Fruit fly (Drosophila melanogaster) whole organism, embryonic: Measurements from ENCODE around the gene Gdh.

ENCODE experiments used
- Ada2b ChIP-seq: fragments of 200-800 bp; sonication (Bioruptor generic); IDR thresholded peaks from 2 replicates; pipeline ENCODE4 v1.3.6; 2022; ENCODE audit warnings: missing biosample characterization, missing genetic modification characterization
- Atf-2 ChIP-seq: fragments of 200-800 bp; sonication (Bioruptor generic); optimal IDR thresholded peaks from 2 replicates; lab custom pipeline; 2016; ENCODE audit warnings: missing biosample characterization, missing genetic modification characterization
- BEAF-32 ChIP-seq: fragments of 200-800 bp; sonication (Bioruptor generic); optimal IDR thresholded peaks from 3 replicates; lab custom pipeline; 2017; ENCODE audit warnings: missing biosample characterization, missing genetic modification characterization, mild to moderate bottlenecking, moderate library complexity, missing genetic modification reagents
- Bdp1 ChIP-seq: fragments of 200-800 bp; sonication (Bioruptor generic); optimal IDR thresholded peaks from 3 replicates; lab custom pipeline; 2016; ENCODE audit warnings: missing biosample characterization, missing genetic modification characterization
- CG10431 ChIP-seq: fragments of 200-800 bp; sonication (Bioruptor generic); optimal IDR thresholded peaks from 3 replicates; lab custom pipeline; 2018; ENCODE audit warnings: missing biosample characterization, mild to moderate bottlenecking, missing genetic modification characterization
- CG11504 ChIP-seq: fragments of 200-800 bp; sonication (Bioruptor generic); optimal IDR thresholded peaks from 3 replicates; lab custom pipeline; 2019; ENCODE audit warnings: missing biosample characterization, mild to moderate bottlenecking, missing genetic modification characterization, moderate library complexity
- CG11723 ChIP-seq: fragments of 200-800 bp; sonication (Bioruptor generic); optimal IDR thresholded peaks from 2 replicates; lab custom pipeline; 2017; ENCODE audit warnings: missing biosample characterization, mild to moderate bottlenecking, missing genetic modification characterization
- CG14667 ChIP-seq: fragments of 200-800 bp; sonication (Bioruptor generic); IDR thresholded peaks from 2 replicates; pipeline ENCODE4 v1.3.6; 2022; ENCODE audit warnings: missing biosample characterization, missing genetic modification characterization
- CG15514 ChIP-seq: fragments of 200-800 bp; sonication (Bioruptor generic); optimal IDR thresholded peaks from 3 replicates; lab custom pipeline; 2017; ENCODE audit warnings: missing biosample characterization, missing genetic modification characterization, mild to moderate bottlenecking, moderate library complexity, missing genetic modification reagents
- CG1603 ChIP-seq: fragments of 200-800 bp; sonication (Bioruptor generic); optimal IDR thresholded peaks from 2 replicates; lab custom pipeline; 2019; ENCODE audit warnings: missing biosample characterization, mild to moderate bottlenecking, missing genetic modification characterization, moderate library complexity
- CG17186 ChIP-seq: fragments of 200-800 bp; sonication (Bioruptor generic); optimal IDR thresholded peaks from 3 replicates; lab custom pipeline; 2017; ENCODE audit warnings: missing biosample characterization, missing genetic modification reagents, missing genetic modification characterization
- CG17328 ChIP-seq: fragments of 200-800 bp; sonication (Bioruptor generic); IDR thresholded peaks from 2 replicates; pipeline ENCODE4 v1.3.6; 2022; ENCODE audit warnings: missing biosample characterization, missing genetic modification characterization
- CG17361 ChIP-seq: fragments of 200-800 bp; sonication (Bioruptor generic); IDR thresholded peaks from 3 replicates; pipeline ENCODE4 v1.3.6; 2022; ENCODE audit warnings: missing biosample characterization, missing genetic modification characterization
- CG17612 ChIP-seq: fragments of 200-800 bp; sonication (Bioruptor generic); IDR thresholded peaks from 2 replicates; pipeline ENCODE4 v1.3.6; 2022; ENCODE audit warnings: missing biosample characterization, missing genetic modification characterization
- CG1792 ChIP-seq: fragments of 200-800 bp; sonication (Bioruptor generic); optimal IDR thresholded peaks from 2 replicates; lab custom pipeline; 2016; ENCODE audit warnings: missing biosample characterization, missing genetic modification characterization
- CG2199 ChIP-seq: fragments of 200-800 bp; sonication (Bioruptor generic); IDR thresholded peaks from 3 replicates; pipeline ENCODE4 v1.3.6; 2022; ENCODE audit warnings: missing biosample characterization, missing genetic modification characterization
- CG2889 ChIP-seq: fragments of 200-800 bp; sonication (Bioruptor generic); IDR thresholded peaks from 3 replicates; pipeline ENCODE4 v1.3.6; 2022; ENCODE audit warnings: missing biosample characterization, missing genetic modification characterization
- CG32767 ChIP-seq: fragments of 200-800 bp; sonication (Bioruptor generic); IDR thresholded peaks from 2 replicates; pipeline ENCODE4 v1.3.6; 2022; ENCODE audit warnings: missing biosample characterization, missing genetic modification characterization
- CG33213 ChIP-seq: fragments of 200-800 bp; sonication (Bioruptor generic); optimal IDR thresholded peaks from 3 replicates; lab custom pipeline; 2016; ENCODE audit warnings: missing biosample characterization, missing genetic modification characterization
- CG3838 ChIP-seq: fragments of 200-800 bp; sonication (Bioruptor generic); optimal IDR thresholded peaks from 3 replicates; lab custom pipeline; 2016; ENCODE audit warnings: missing biosample characterization, missing genetic modification characterization
- CG5180 ChIP-seq: fragments of 200-800 bp; sonication (Bioruptor generic); optimal IDR thresholded peaks from 3 replicates; lab custom pipeline; 2017; ENCODE audit warnings: missing biosample characterization, missing genetic modification characterization, mild to moderate bottlenecking, moderate library complexity, missing genetic modification reagents
- CG6272 ChIP-seq: fragments of 200-800 bp; sonication (Bioruptor generic); IDR thresholded peaks from 2 replicates; pipeline ENCODE4 v1.3.6; 2022; ENCODE audit warnings: missing biosample characterization, missing genetic modification characterization
- CG6683 ChIP-seq: fragments of 200-800 bp; sonication (Bioruptor generic); optimal IDR thresholded peaks from 2 replicates; lab custom pipeline; 2017; ENCODE audit warnings: missing biosample characterization, mild to moderate bottlenecking, missing genetic modification characterization, missing genetic modification reagents
- CG8359 ChIP-seq: fragments of 200-800 bp; sonication (Bioruptor generic); optimal IDR thresholded peaks from 2 replicates; lab custom pipeline; 2017; ENCODE audit warnings: missing biosample characterization, mild to moderate bottlenecking, missing genetic modification characterization, borderline replicate concordance
- CkIIα-i1 ChIP-seq: fragments of 200-800 bp; sonication (Bioruptor generic); IDR thresholded peaks from 2 replicates; pipeline ENCODE4 v1.3.6; 2022; ENCODE audit warnings: missing biosample characterization, missing genetic modification characterization
- CoRest ChIP-seq: fragments of 200-800 bp; sonication (Bioruptor generic); optimal IDR thresholded peaks from 3 replicates; lab custom pipeline; 2018; ENCODE audit warnings: missing biosample characterization, mild to moderate bottlenecking, missing genetic modification characterization, moderate library complexity
- Dek ChIP-seq: fragments of 200-800 bp; sonication (Bioruptor generic); optimal IDR thresholded peaks from 3 replicates; lab custom pipeline; 2019; ENCODE audit warnings: missing biosample characterization, mild to moderate bottlenecking, missing genetic modification characterization, moderate library complexity
- Dfd ChIP-seq, 2 experiments: fragments of >200 bp; optimal IDR thresholded peaks; 2 replicates each; lab custom pipeline; 2017; ENCODE audit warnings: missing biosample characterization in 2 of 2, missing genetic modification characterization in 2 of 2
- Dip2 ChIP-seq: fragments of 200-800 bp; sonication (Bioruptor generic); IDR thresholded peaks from 2 replicates; pipeline ENCODE4 v1.3.6; 2022; ENCODE audit warnings: missing biosample characterization, missing genetic modification characterization
- Dll ChIP-seq: fragments of 200-800 bp; sonication (Bioruptor generic); IDR thresholded peaks from 4 replicates; pipeline ENCODE4 v1.3.6; 2022; ENCODE audit warnings: missing biosample characterization, missing genetic modification characterization; ENCODE audit not compliant: partially characterized antibody
- Gug ChIP-seq: fragments of 200-800 bp; sonication (Bioruptor generic); IDR thresholded peaks from 4 replicates; pipeline ENCODE4 v1.3.6; 2022; ENCODE audit warnings: missing biosample characterization, missing genetic modification characterization
- H15 ChIP-seq: fragments of 200-800 bp; sonication (Bioruptor generic); IDR thresholded peaks from 3 replicates; pipeline ENCODE4 v1.3.6; 2022; ENCODE audit warnings: missing biosample characterization, missing genetic modification characterization
- HLH3B ChIP-seq: fragments of 200-800 bp; sonication (Bioruptor generic); IDR thresholded peaks from 2 replicates; pipeline ENCODE4 v1.3.6; 2022; ENCODE audit warnings: missing biosample characterization, missing genetic modification characterization
- Hr39 ChIP-seq: fragments of >200 bp; optimal IDR thresholded peaks from 2 replicates; lab custom pipeline; 2017
- MESR4 ChIP-seq: fragments of 200-800 bp; sonication (Bioruptor generic); optimal IDR thresholded peaks from 2 replicates; lab custom pipeline; 2018; ENCODE audit warnings: missing biosample characterization, mild to moderate bottlenecking, missing genetic modification characterization, moderate library complexity
- Side ChIP-seq: fragments of 200-800 bp; sonication (Bioruptor generic); optimal IDR thresholded peaks from 2 replicates; lab custom pipeline; 2016; ENCODE audit warnings: missing biosample characterization, missing genetic modification characterization
- TFAM ChIP-seq: fragments of 200-800 bp; sonication (Bioruptor generic); optimal IDR thresholded peaks from 2 replicates; lab custom pipeline; 2017; ENCODE audit warnings: missing biosample characterization, missing genetic modification characterization, inconsistent platforms
- ash1 ChIP-seq: fragments of 200-800 bp; sonication (Bioruptor generic); optimal IDR thresholded peaks from 2 replicates; lab custom pipeline; 2018; ENCODE audit warnings: missing biosample characterization, mild to moderate bottlenecking, missing genetic modification characterization
- fd96Cb ChIP-seq: fragments of 200-800 bp; sonication (Bioruptor generic); optimal IDR thresholded peaks from 2 replicates; lab custom pipeline; 2018; ENCODE audit warnings: missing biosample characterization, mild to moderate bottlenecking, missing genetic modification characterization, moderate library complexity
- gsb-n ChIP-seq: fragments of 200-800 bp; sonication (Bioruptor generic); optimal IDR thresholded peaks from 3 replicates; lab custom pipeline; 2018; ENCODE audit warnings: missing biosample characterization, mild to moderate bottlenecking, missing genetic modification characterization
- nerfin-2 ChIP-seq: fragments of 200-800 bp; sonication (Bioruptor generic); IDR thresholded peaks from 2 replicates; pipeline ENCODE4 v1.3.6; 2022; ENCODE audit warnings: missing biosample characterization, missing genetic modification characterization; ENCODE audit not compliant: partially characterized antibody
- onecut ChIP-seq: fragments of 200-800 bp; sonication (Bioruptor generic); IDR thresholded peaks from 2 replicates; pipeline ENCODE4 v1.3.6; 2022; ENCODE audit warnings: missing biosample characterization, missing genetic modification characterization
- repo ChIP-seq: fragments of 200-800 bp; sonication (Bioruptor generic); optimal IDR thresholded peaks from 2 replicates; lab custom pipeline; 2016; ENCODE audit warnings: missing biosample characterization, missing genetic modification characterization
- row ChIP-seq: fragments of 200-800 bp; sonication (Bioruptor generic); IDR thresholded peaks from 3 replicates; pipeline ENCODE4 v1.3.6; 2022; ENCODE audit warnings: missing biosample characterization, missing genetic modification characterization
- scrt ChIP-seq: fragments of 200-800 bp; sonication (Bioruptor generic); optimal IDR thresholded peaks from 2 replicates; lab custom pipeline; 2018; ENCODE audit warnings: missing biosample characterization, mild to moderate bottlenecking, missing genetic modification characterization, moderate library complexity
- slp2 ChIP-seq: fragments of 200-800 bp; sonication (Bioruptor generic); optimal IDR thresholded peaks from 2 replicates; lab custom pipeline; 2016; ENCODE audit warnings: missing biosample characterization, missing genetic modification characterization
- tx ChIP-seq: fragments of 200-800 bp; sonication (Bioruptor generic); optimal IDR thresholded peaks from 2 replicates; lab custom pipeline; 2016; ENCODE audit warnings: missing biosample characterization, missing genetic modification characterization
- usp ChIP-seq: fragments of >200 bp; optimal IDR thresholded peaks from 2 replicates; lab custom pipeline; 2017; ENCODE audit warnings: missing biosample characterization, missing genetic modification characterization
- wdn ChIP-seq: fragments of 200-800 bp; sonication (Bioruptor generic); IDR thresholded peaks from 2 replicates; pipeline ENCODE4 v1.3.6; 2022; ENCODE audit warnings: missing biosample characterization, missing genetic modification characterization
- yki ChIP-seq: fragments of >200 bp; optimal IDR thresholded peaks from 3 replicates; lab custom pipeline; 2018

The Gdh gene

DNA sequence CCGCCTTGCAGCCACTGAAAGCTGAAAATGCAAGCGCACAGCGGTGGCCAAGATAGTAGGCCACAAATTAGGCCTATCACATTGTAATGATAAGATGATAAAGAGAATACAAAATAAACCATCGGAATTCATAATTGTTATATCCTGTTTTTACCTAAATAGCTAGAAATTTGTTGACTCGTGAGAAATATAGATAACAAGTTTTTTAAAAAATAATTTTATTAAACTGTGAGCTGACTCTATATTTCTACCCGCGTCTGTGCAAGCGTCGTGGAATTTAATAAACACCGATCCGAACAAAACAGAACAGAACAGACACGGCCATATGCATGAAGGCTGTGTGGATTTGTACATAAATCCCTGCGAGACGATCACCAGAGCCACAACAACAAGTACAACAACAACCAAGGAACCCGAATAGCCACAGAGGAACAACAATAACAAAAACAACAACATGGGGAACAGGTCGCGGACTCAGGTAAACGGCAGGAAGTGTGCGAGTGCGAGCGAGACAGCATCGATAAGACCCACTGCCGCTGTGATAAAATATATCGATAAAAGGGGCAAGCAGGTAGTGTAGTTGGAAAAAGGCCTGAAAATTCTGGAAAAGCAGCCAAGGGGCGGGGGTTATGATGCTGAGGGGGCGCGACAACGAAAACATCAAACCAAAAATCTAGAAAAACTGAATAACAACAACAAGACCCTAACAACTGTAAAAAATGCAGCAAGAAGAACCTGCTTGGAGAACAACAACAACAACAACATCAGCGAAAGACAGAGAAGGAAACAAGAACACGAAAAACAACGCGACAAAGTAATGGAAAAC is 56.4 kb downstream of the Gdh start (continued):
- TF ChIP-seq Hr39 (lab: Kevin White, UChicago) (no peak), yki (lab: Kevin White, UChicago) (no peak), CG14667 (GFP tag; lab: Robert Waterston, UW) (peak; percentile 57), CG3838 (GFP tag; lab: Kevin White, UChicago) (peak; percentile 44), CG32767 (GFP tag; lab: Robert Waterston, UW) (peak; percentile 89), CG6683 (GFP tag; lab: Kevin White, UChicago) (peak; percentile 58), ash1 (GFP tag; lab: Kevin White, UChicago) (no peak), onecut (GFP tag; lab: Robert Waterston, UW) (peak; percentile 77), Dfd (GFP tag; optimal IDR thresholded peaks at IDR 0.05; lab: Kevin White, UChicago) (no peak), H15 (peak; percentile 74; the same call in 2 of the 3 replicates), usp (no peak), Bdp1 (peak; percentile 68), CG8359 (GFP tag; lab: Kevin White, UChicago) (peak; percentile 82), Side (GFP tag; lab: Kevin White, UChicago) (peak; percentile 80), CG5180 (GFP tag; lab: Kevin White, UChicago) (peak; percentile 76), gsb-n (tag; lab: Kevin White, UChicago) (peak; percentile 94), CoRest (tag; lab: Kevin White, UChicago) (peak; percentile 89), HLH3B (GFP tag; lab: Robert Waterston, UW) (peak; percentile 82), row (peak; percentile 93), TFAM (GFP tag; lab: Kevin White, UChicago) (peak; percentile 73), fd96Cb (tag; lab: Kevin White, UChicago) (peak; percentile 92), CG17186 (peak; percentile 7), MESR4 (GFP tag; lab: Kevin White, UChicago) (peak; percentile 3), CG1603 (tag; lab: Kevin White, UChicago) (peak; percentile 76), tx (peak; percentile 35), CG2889 (0 out of 3 replicates have a peak, but pooled peaks have one; percentile 20), CG6272 (GFP tag; lab: Robert Waterston, UW) (peak; percentile 56; the same call in 1 of the 2 replicates), CG2199 (GFP tag; lab: Robert Waterston, UW) (peak; percentile 12; the same call in 1 of the 3 replicates), CG33213 (peak; percentile 46), CG11504 (tag; lab: Kevin White, UChicago) (peak; percentile 89), slp2 (peak; percentile 64), BEAF-32 (no peak), Atf-2 (peak; percentile 78), Dek (tag; lab: Kevin White, UChicago) (peak; percentile 43), nerfin-2 (no peak), wdn (0 out of 2 replicates have a peak, but pooled peaks have one; percentile 41), repo (GFP tag; lab: Kevin White, UChicago) (peak; percentile 42), CG1792 (GFP tag; lab: Kevin White, UChicago) (peak; percentile 44), CkIIα-i1 (no peak), Dll (GFP tag; lab: Robert Waterston, UW) (no peak), Ada2b (GFP tag; lab: Robert Waterston, UW) (peak; percentile 63), scrt (GFP tag; lab: Kevin White, UChicago) (peak; percentile 55), CG15514 (GFP tag; lab: Kevin White, UChicago) (peak; percentile 29), Dip2 (GFP tag; lab: Robert Waterston, UW) (no peak), CG11723 (GFP tag; lab: Kevin White, UChicago) (peak; percentile 76), CG17612 (no peak), CG10431 (GFP tag; lab: Kevin White, UChicago) (peak; percentile 81), CG17328 (GFP tag; lab: Robert Waterston, UW) (peak; percentile 90), CG17361 (GFP tag; lab: Robert Waterston, UW) (peak; percentile 90), Gug (peak; percentile 52; the same call in 3 of the 4 replicates)
